Worm (Caenorhabditis elegans) whole organism, mixed stage, embryonic: ENCODE data around the gene srx-26.

ENCODE experiments used
- lin-13 ChIP-seq: fragments of 150-350 bp; optimal IDR thresholded peaks from 2 replicates; lab custom pipeline; 2014; ENCODE audit warnings: missing biosample characterization, missing genetic modification characterization
- mab-5 ChIP-seq: fragments of 150-350 bp; optimal IDR thresholded peaks from 2 replicates; lab custom pipeline; 2014; ENCODE audit warnings: missing biosample characterization, missing genetic modification characterization
- nhr-28 ChIP-seq: fragments of 150-350 bp; optimal IDR thresholded peaks from 2 replicates; lab custom pipeline; 2014; ENCODE audit warnings: missing biosample characterization, missing genetic modification characterization
- sptf-1 ChIP-seq: sonication (generic microtip); optimal IDR thresholded peaks from 2 replicates; lab custom pipeline; 2017; ENCODE audit warnings: mild to moderate bottlenecking, missing genetic modification characterization, moderate library complexity, missing compliant biosample characterization
- unc-39 ChIP-seq: fragments of 150-350 bp; optimal IDR thresholded peaks from 2 replicates; lab custom pipeline; 2014; ENCODE audit warnings: missing biosample characterization, missing genetic modification characterization

ce11 chrV:2725225-2725624 is 27.7 kb downstream of the srx-26 start, which contains the start of gene srg-59:
- TF ChIP-seq nhr-28 (tag; lab: Kevin White, UChicago) (no peak), lin-13 (tag; lab: Kevin White, UChicago) (no peak), mab-5 (tag; lab: Kevin White, UChicago) (no peak), sptf-1 (tag; lab: Kevin White, UChicago) (no peak), unc-39 (tag; lab: Kevin White, UChicago) (no peak)
